Worm (Caenorhabditis elegans) whole organism, L3 larva: Measurements from ENCODE around the gene npr-17.

Experiments
- egl-5 ChIP-seq: fragments of 150-350 bp; optimal IDR thresholded peaks from 2 replicates; lab custom pipeline; 2017; ENCODE audit warnings: missing biosample characterization, missing genetic modification reagents, missing genetic modification characterization, inconsistent platforms
- ztf-4 ChIP-seq: fragments of 150-350 bp; optimal IDR thresholded peaks from 2 replicates; lab custom pipeline; 2014; ENCODE audit warnings: missing biosample characterization, missing genetic modification characterization

ce11 chrIII:8045734-8046133 lies 49.5 kb upstream of the npr-17 start, which contains the start of gene K12H4.3:
- TF ChIP-seq ztf-4 (no peak), egl-5 (tag; lab: Kevin White, UChicago) (no peak)
